Worm (Caenorhabditis elegans) whole organism, young adult: ENCODE results near the gene klp-17.
A peak's percentile ranks its signal among the peaks of the same experiment; 100 is the strongest.

Source experiments
- F23B12.7 ChIP-seq: sonication (generic microtip); optimal IDR thresholded peaks from 2 replicates; lab custom pipeline; 2017; ENCODE audit warnings: missing genetic modification characterization, mild to moderate bottlenecking, missing compliant biosample characterization, antibody characterized with exemption, moderate library complexity; ENCODE audit not compliant: insufficient read depth
- F33H1.4 ChIP-seq: fragments of 200-800 bp; sonication (Bioruptor generic); IDR thresholded peaks from 2 replicates; pipeline ENCODE4 v1.3.6; 2022; ENCODE audit warnings: missing genetic modification reagents, missing genetic modification characterization, missing compliant biosample characterization
- F37B4.10 ChIP-seq: fragments of 200-800 bp; sonication (Bioruptor generic); IDR thresholded peaks from 2 replicates; pipeline ENCODE4 v1.3.6; 2022; ENCODE audit warnings: missing genetic modification characterization, missing compliant biosample characterization
- F49E8.2 ChIP-seq: sonication (generic microtip); optimal IDR thresholded peaks from 3 replicates; lab custom pipeline; 2017; ENCODE audit warnings: missing genetic modification characterization, mild to moderate bottlenecking, missing compliant biosample characterization, antibody characterized with exemption, moderate library complexity; ENCODE audit not compliant: insufficient read depth
- F57A8.1 ChIP-seq: fragments of 200-800 bp; sonication (Bioruptor generic); optimal IDR thresholded peaks from 2 replicates; lab custom pipeline; 2018; ENCODE audit warnings: mild to moderate bottlenecking, missing genetic modification characterization, moderate library complexity, missing compliant biosample characterization
- K12H6.12 ChIP-seq: fragments of 200-800 bp; sonication (Bioruptor generic); optimal IDR thresholded peaks from 2 replicates; lab custom pipeline; 2018; ENCODE audit warnings: mild to moderate bottlenecking, missing genetic modification characterization, missing compliant biosample characterization
- T07F8.4 ChIP-seq: sonication (generic microtip); optimal IDR thresholded peaks from 2 replicates; lab custom pipeline; 2016; ENCODE audit warnings: mild to moderate bottlenecking, missing genetic modification characterization, moderate library complexity, missing compliant biosample characterization
- T26A5.8 ChIP-seq: sonication (generic microtip); optimal IDR thresholded peaks from 2 replicates; lab custom pipeline; 2016; ENCODE audit warnings: missing genetic modification characterization, missing compliant biosample characterization
- akir-1 ChIP-seq: fragments of 200-800 bp; sonication (Bioruptor generic); optimal IDR thresholded peaks from 2 replicates; lab custom pipeline; 2018; ENCODE audit warnings: mild to moderate bottlenecking, missing genetic modification characterization, moderate library complexity, missing compliant biosample characterization
- ama-1 ChIP-seq, 3 experiments: fragments of 150-350 bp in 1 of 3; sonication (generic microtip) in 2 of 3; optimal IDR thresholded peaks; 2 replicates each; lab custom pipeline; 2014 to 2018; ENCODE audit warnings: missing biosample characterization in 2 of 3, missing genetic modification characterization in 2 of 3, missing genetic modification reagents in 2 of 3
- aptf-2 ChIP-seq: fragments of 200-800 bp; sonication (Bioruptor generic); conservative IDR thresholded peaks from 2 replicates; pipeline ENCODE4 v1.3.6; 2022; ENCODE audit warnings: missing genetic modification reagents, missing genetic modification characterization, missing compliant biosample characterization
- atf-7 ChIP-seq: sonication (generic microtip); optimal IDR thresholded peaks from 2 replicates; lab custom pipeline; 2017; ENCODE audit warnings: mild to moderate bottlenecking, missing genetic modification characterization, missing compliant biosample characterization
- athp-1 ChIP-seq: sonication (generic microtip); optimal IDR thresholded peaks from 2 replicates; lab custom pipeline; 2017; ENCODE audit warnings: mild to moderate bottlenecking, missing genetic modification characterization, missing compliant biosample characterization
- attf-3 ChIP-seq: fragments of 200-800 bp; sonication (Bioruptor generic); conservative IDR thresholded peaks from 2 replicates; pipeline ENCODE4 v1.3.6; 2022; ENCODE audit warnings: missing genetic modification reagents, missing genetic modification characterization, missing compliant biosample characterization
- cebp-1 ChIP-seq, 2 experiments: fragments of 200-800 bp in 1 of 2; sonication (Bioruptor generic) in 1 of 2; sonication (generic microtip) in 1 of 2; IDR thresholded peaks in 1 of 2; optimal IDR thresholded peaks in 1 of 2; 2 replicates each; pipeline versions ENCODE4 v1.3.6 to Lab custom; 2017 to 2022; ENCODE audit warnings: missing compliant biosample characterization in 2 of 2, missing genetic modification characterization in 2 of 2, mild to moderate bottlenecking in 1 of 2, missing genetic modification reagents in 1 of 2, moderate library complexity in 1 of 2
- ceh-100 ChIP-seq: fragments of 200-800 bp; sonication (Bioruptor generic); IDR thresholded peaks from 2 replicates; pipeline ENCODE4 v1.3.6; 2022; ENCODE audit warnings: missing genetic modification reagents, missing genetic modification characterization, missing compliant biosample characterization
- ceh-91 ChIP-seq: fragments of 200-800 bp; sonication (Bioruptor generic); IDR thresholded peaks from 2 replicates; pipeline ENCODE4 v1.3.6; 2022; ENCODE audit warnings: missing genetic modification reagents, missing genetic modification characterization, missing compliant biosample characterization
- dox-1 ChIP-seq: fragments of 200-800 bp; sonication (Bioruptor generic); IDR thresholded peaks from 2 replicates; pipeline ENCODE4 v1.3.6; 2022; ENCODE audit warnings: missing genetic modification reagents, missing genetic modification characterization, missing compliant biosample characterization
- egrh-3 ChIP-seq: fragments of 200-800 bp; sonication (Bioruptor generic); IDR thresholded peaks from 2 replicates; pipeline ENCODE4 v1.3.6; 2022; ENCODE audit warnings: missing genetic modification reagents, missing genetic modification characterization, missing compliant biosample characterization
- ekl-4 ChIP-seq: fragments of 200-800 bp; sonication (Bioruptor generic); IDR thresholded peaks from 2 replicates; pipeline ENCODE4 v1.3.6; 2022; ENCODE audit warnings: missing genetic modification reagents, missing genetic modification characterization, missing compliant biosample characterization
- ets-4 ChIP-seq: fragments of 200-800 bp; sonication (Bioruptor generic); optimal IDR thresholded peaks from 2 replicates; lab custom pipeline; 2018; ENCODE audit warnings: mild to moderate bottlenecking, missing genetic modification characterization, missing compliant biosample characterization
- fkh-3 ChIP-seq: sonication (generic microtip); optimal IDR thresholded peaks from 2 replicates; lab custom pipeline; 2016; ENCODE audit warnings: mild to moderate bottlenecking, missing genetic modification characterization, missing compliant biosample characterization
- gei-17 ChIP-seq: fragments of 200-800 bp; sonication (Bioruptor generic); optimal IDR thresholded peaks from 2 replicates; lab custom pipeline; 2018; ENCODE audit warnings: mild to moderate bottlenecking, missing genetic modification characterization, missing compliant biosample characterization
- him-1 ChIP-seq: sonication (generic microtip); optimal IDR thresholded peaks from 2 replicates; lab custom pipeline; 2016; ENCODE audit warnings: missing genotype, missing genetic modification reagents, missing genetic modification characterization, missing compliant biosample characterization
- hmg-1.2 ChIP-seq: fragments of 200-800 bp; sonication (Bioruptor generic); IDR thresholded peaks from 2 replicates; pipeline ENCODE4 v1.3.6; 2022; ENCODE audit warnings: missing genetic modification reagents, missing genetic modification characterization, missing compliant biosample characterization
- hmg-20 ChIP-seq: fragments of 200-800 bp; sonication (Bioruptor generic); IDR thresholded peaks from 2 replicates; pipeline ENCODE4 v1.3.6; 2022; ENCODE audit warnings: missing genetic modification reagents, missing genetic modification characterization, missing compliant biosample characterization
- hrde-1 ChIP-seq: sonication (generic microtip); optimal IDR thresholded peaks from 2 replicates; lab custom pipeline; 2016; ENCODE audit warnings: missing genetic modification characterization, mild to moderate bottlenecking, missing compliant biosample characterization, moderate library complexity, missing genotype, missing genetic modification reagents, borderline replicate concordance
- hsf-1 ChIP-seq: fragments of 200-800 bp; sonication (Bioruptor generic); IDR thresholded peaks from 2 replicates; pipeline ENCODE4 v1.3.6; 2022; ENCODE audit warnings: missing genetic modification reagents, missing genetic modification characterization, missing compliant biosample characterization
- lag-1 ChIP-seq: fragments of 200-800 bp; sonication (Bioruptor generic); IDR thresholded peaks from 2 replicates; pipeline ENCODE4 v1.3.6; 2022; ENCODE audit warnings: missing genetic modification reagents, missing genetic modification characterization, missing compliant biosample characterization
- lin-35 ChIP-seq, 3 experiments: fragments of 150-350 bp in 2 of 3; sonication (generic microtip) in 1 of 3; optimal IDR thresholded peaks; 2 replicates each; lab custom pipeline; 2014 to 2018; ENCODE audit warnings: missing biosample characterization in 3 of 3, missing genetic modification characterization in 3 of 3, missing genetic modification reagents in 3 of 3
- lin-54 ChIP-seq: fragments of 200-800 bp; sonication (Bioruptor generic); optimal IDR thresholded peaks from 2 replicates; lab custom pipeline; 2018; ENCODE audit warnings: mild to moderate bottlenecking, missing genetic modification characterization, missing compliant biosample characterization
- madf-3 ChIP-seq: fragments of 200-800 bp; sonication (Bioruptor generic); IDR thresholded peaks from 2 replicates; pipeline ENCODE4 v1.3.6; 2022; ENCODE audit warnings: missing genetic modification reagents, missing genetic modification characterization, missing compliant biosample characterization
- madf-6 ChIP-seq: fragments of 200-800 bp; sonication (Bioruptor generic); IDR thresholded peaks from 2 replicates; pipeline ENCODE4 v1.3.6; 2022; ENCODE audit warnings: missing genetic modification reagents, missing genetic modification characterization, missing compliant biosample characterization
- madf-8 ChIP-seq: fragments of 200-800 bp; sonication (Bioruptor generic); conservative IDR thresholded peaks from 2 replicates; pipeline ENCODE4 v1.3.6; 2022; ENCODE audit warnings: missing genetic modification reagents, missing genetic modification characterization, missing compliant biosample characterization
- mcd-1 ChIP-seq: fragments of 200-800 bp; sonication (Bioruptor generic); IDR thresholded peaks from 2 replicates; pipeline ENCODE4 v1.3.6; 2022; ENCODE audit warnings: missing genetic modification reagents, missing genetic modification characterization, missing compliant biosample characterization
- nhr-80 ChIP-seq: sonication (generic microtip); optimal IDR thresholded peaks from 2 replicates; lab custom pipeline; 2016; ENCODE audit warnings: missing genetic modification characterization, missing compliant biosample characterization
- pbrm-1 ChIP-seq: fragments of 200-800 bp; sonication (Bioruptor generic); IDR thresholded peaks from 2 replicates; pipeline ENCODE4 v1.3.6; 2022; ENCODE audit warnings: missing genetic modification reagents, missing genetic modification characterization, missing compliant biosample characterization
- repo-1 ChIP-seq: sonication (generic microtip); optimal IDR thresholded peaks from 2 replicates; lab custom pipeline; 2017; ENCODE audit warnings: mild to moderate bottlenecking, missing genetic modification characterization, missing compliant biosample characterization
- snpc-4 ChIP-seq, 5 experiments: fragments of 150-350 bp in 1 of 5; sonication (generic microtip) in 4 of 5; optimal IDR thresholded peaks; 2 replicates each; lab custom pipeline; 2014 to 2018; ENCODE audit warnings: missing genetic modification characterization in 5 of 5, missing biosample characterization in 3 of 5, antibody characterized with exemption in 2 of 5, mild to moderate bottlenecking in 2 of 5, missing compliant biosample characterization in 2 of 5, missing genotype in 2 of 5, moderate library complexity in 2 of 5, missing genetic modification reagents in 1 of 5
- tbp1 ChIP-seq: fragments of 200-800 bp; sonication (Bioruptor generic); optimal IDR thresholded peaks from 2 replicates; lab custom pipeline; 2018; ENCODE audit warnings: mild to moderate bottlenecking, missing genetic modification characterization, missing compliant biosample characterization
- tbx-9 ChIP-seq: sonication (generic microtip); optimal IDR thresholded peaks from 2 replicates; lab custom pipeline; 2016; ENCODE audit warnings: borderline replicate concordance, missing genetic modification characterization, inconsistent platforms, missing compliant biosample characterization
- tlf-1 ChIP-seq: fragments of 200-800 bp; sonication (Bioruptor generic); optimal IDR thresholded peaks from 2 replicates; lab custom pipeline; 2018; ENCODE audit warnings: mild to moderate bottlenecking, missing genetic modification characterization, missing compliant biosample characterization
- ztf-26 ChIP-seq: sonication (generic microtip); optimal IDR thresholded peaks from 2 replicates; lab custom pipeline; 2017; ENCODE audit warnings: missing genetic modification characterization, missing compliant biosample characterization

The klp-17 gene

ce11 chrII:11463899-11464298, 3.5 kb downstream of the klp-17 start:
- TF ChIP-seq tbx-9 (tag; lab: Kevin White, UChicago) (no peak), ceh-91 (GFP tag; lab: Robert Waterston, UW) (no peak), aptf-2 (GFP tag; lab: Robert Waterston, UW) (no peak), ceh-100 (GFP tag; lab: Robert Waterston, UW) (no peak), F57A8.1 (no peak), F33H1.4 (no peak), hmg-20 (GFP tag; lab: Robert Waterston, UW) (no peak)
- TF ChIP-seq, all 124 proteins: peak for 0

- TF ChIP-seq ceh-100 (GFP tag; lab: Robert Waterston, UW) (no peak), nhr-80 (peak; percentile 55), attf-3 (GFP tag; lab: Robert Waterston, UW) (no peak), madf-8 (no peak), madf-6 (GFP tag; lab: Robert Waterston, UW) (no peak)
Measured at ce11 chrII:11459883-11460282, 7.6 kb downstream of the klp-17 start.

ce11 chrII:11455715-11456114, 11.7 kb downstream of the klp-17 start:
- TF ChIP-seq lag-1 (GFP tag; lab: Robert Waterston, UW), result no peak
- no peak for TF ChIP-seq ets-4 (GFP tag; lab: Kevin White, UChicago)
- peak; percentile 42 for TF ChIP-seq F49E8.2 (tag; lab: Kevin White, UChicago)
- TF ChIP-seq hsf-1 (GFP tag; lab: Robert Waterston, UW), result peak; percentile 70; the same call in 1 of the 2 replicates
- TF ChIP-seq fkh-3 (tag; lab: Kevin White, UChicago), result no peak
- TF ChIP-seq ekl-4 (GFP tag; lab: Robert Waterston, UW), result peak; percentile 68; the same call in 1 of the 2 replicates
- peak; percentile 2 for TF ChIP-seq tlf-1 (GFP tag; lab: Kevin White, UChicago)
- peak; percentile 24 for TF ChIP-seq repo-1 (tag; lab: Kevin White, UChicago)
- TF ChIP-seq hmg-1.2, result peak; percentile 18; the same call in 1 of the 2 replicates
- TF ChIP-seq him-1 (tag; lab: Kevin White, UChicago), result peak; percentile 31
- no peak for TF ChIP-seq atf-7
- peak; percentile 0 for TF ChIP-seq tbp1 (GFP tag; lab: Kevin White, UChicago)
- TF ChIP-seq akir-1 (GFP tag; lab: Kevin White, UChicago), result no peak
- no peak for TF ChIP-seq ztf-26 (tag; lab: Kevin White, UChicago)
- TF ChIP-seq F23B12.7 (tag; lab: Kevin White, UChicago), result no peak
- no peak for TF ChIP-seq cebp-1 (GFP tag; IDR thresholded peaks at IDR 0.05; lab: Robert Waterston, UW)
- peak; percentile 3 for TF ChIP-seq cebp-1 (tag; optimal IDR thresholded peaks at IDR 0.05; lab: Kevin White, UChicago)
- no peak for TF ChIP-seq snpc-4 (GFP tag; optimal IDR thresholded peaks at IDR 0.05; lab: Kevin White, UChicago)
- TF ChIP-seq snpc-4 (tag; optimal IDR thresholded peaks at IDR 0.05; lab: Kevin White, UChicago), result no peak
- no peak for TF ChIP-seq ama-1 (optimal IDR thresholded peaks at IDR 0.05; lab: Kevin White, UChicago)
- no peak for TF ChIP-seq ama-1 (GFP tag; optimal IDR thresholded peaks at IDR 0.05; lab: Kevin White, UChicago)
- TF ChIP-seq mcd-1, result peak; percentile 24; the same call in 1 of the 2 replicates
- TF ChIP-seq lin-35 (GFP tag; optimal IDR thresholded peaks at IDR 0.05; lab: Kevin White, UChicago), result no peak
- TF ChIP-seq gei-17 (GFP tag; lab: Kevin White, UChicago), result no peak
- peak; percentile 26; the same call in 1 of the 2 replicates for TF ChIP-seq F33H1.4
- no peak for TF ChIP-seq athp-1 (tag; lab: Kevin White, UChicago)
- no peak for TF ChIP-seq T07F8.4
- peak; percentile 69; the same call in 1 of the 2 replicates for TF ChIP-seq madf-3 (GFP tag; lab: Robert Waterston, UW)
- no peak for TF ChIP-seq dox-1 (GFP tag; lab: Robert Waterston, UW)
- TF ChIP-seq egrh-3 (GFP tag; lab: Robert Waterston, UW), result no peak
- no peak for TF ChIP-seq pbrm-1 (GFP tag; lab: Robert Waterston, UW)
- TF ChIP-seq K12H6.12 (tag; lab: Kevin White, UChicago), result no peak
- TF ChIP-seq lin-54 (GFP tag; lab: Kevin White, UChicago), result peak; percentile 21
- peak; percentile 67 for TF ChIP-seq madf-6 (GFP tag; lab: Robert Waterston, UW)
- TF ChIP-seq T26A5.8 (tag; lab: Kevin White, UChicago), result no peak
- TF ChIP-seq hrde-1, result peak; percentile 68
- TF ChIP-seq F37B4.10 (GFP tag; lab: Robert Waterston, UW), result no peak
- TF ChIP-seq attf-3 (GFP tag; lab: Robert Waterston, UW), result no peak
